Worm (Caenorhabditis elegans): Measurements from ENCODE around the gene Y38F1A.2.

ce11 chrII:13000753-13001152 is 46.0 kb downstream of the Y38F1A.2 start, which contains the start of gene Y38F1A.8:
- TF ChIP-seq lin-13 (tag; optimal IDR thresholded peaks at IDR 0.05) (no peak), unc-62 (GFP tag; optimal IDR thresholded peaks at IDR 0.05) (no peak), elt-3 (tag; optimal IDR thresholded peaks at IDR 0.05) (no peak), nhr-237 (tag; optimal IDR thresholded peaks at IDR 0.05) (no peak), unc-39 (tag; optimal IDR thresholded peaks at IDR 0.05) (no peak), ztf-11 (tag; optimal IDR thresholded peaks at IDR 0.05) (no peak), nhr-12 (tag; optimal IDR thresholded peaks at IDR 0.05) (no peak), mep-1 (tag; optimal IDR thresholded peaks at IDR 0.05) (no peak), nhr-28 (tag; optimal IDR thresholded peaks at IDR 0.05) (no peak), drap-1 (GFP tag; optimal IDR thresholded peaks at IDR 0.05) (no peak), nhr-2 (tag; optimal IDR thresholded peaks at IDR 0.05) (no peak), pha-4 (tag; optimal IDR thresholded peaks at IDR 0.05) (no peak), ceh-43 (GFP tag; optimal IDR thresholded peaks at IDR 0.05) (no peak)
